5 fruit fly cellular contexts compared by ENCODE assay signal in genomic region chr3L:21382158-21382610, dm6.
TF ChIP-seq lines count a peak whose summit lies in the region.

rgn (plus strand) TSS chr3L:21382501.

- peak; percentile 1 for TF ChIP-seq CTCF in whole organism, embryonic (GFP tag; optimal IDR thresholded peaks at IDR 0.05; lab: Kevin White, UChicago)

TF ChIP-seq in whole organism, adult, 20 proteins besides CTCF, POLR2A, EP300 and RAD21 (continues in another document):
- TF ChIP-seq CG33017 (tag; optimal IDR thresholded peaks at IDR 0.05; lab: Kevin White, UChicago) (peak; percentile 59), CG7101 (tag; optimal IDR thresholded peaks at IDR 0.05; lab: Kevin White, UChicago) (peak; percentile 33), pad (GFP tag; optimal IDR thresholded peaks at IDR 0.05; lab: Kevin White, UChicago) (peak; percentile 35), Crg-1 (GFP tag; optimal IDR thresholded peaks at IDR 0.05; lab: Kevin White, UChicago) (no peak), Clk (GFP tag; optimal IDR thresholded peaks at IDR 0.05; lab: Kevin White, UChicago) (no peak), CG14711 (tag; optimal IDR thresholded peaks at IDR 0.05; lab: Kevin White, UChicago) (peak; percentile 56), CG5204 (GFP tag; optimal IDR thresholded peaks at IDR 0.05; lab: Kevin White, UChicago) (peak; percentile 28), toe (GFP tag; optimal IDR thresholded peaks at IDR 0.05; lab: Kevin White, UChicago) (peak; percentile 9), cnc (optimal IDR thresholded peaks at IDR 0.05; lab: Kevin White, UChicago) (no peak), CG7045 (GFP tag; optimal IDR thresholded peaks at IDR 0.05; lab: Kevin White, UChicago) (peak; percentile 66), CG1620 (GFP tag; optimal IDR thresholded peaks at IDR 0.05; lab: Kevin White, UChicago) (peak; percentile 11), Hr96 (GFP tag; optimal IDR thresholded peaks at IDR 0.05; lab: Kevin White, UChicago) (peak; percentile 31), cic (GFP tag; optimal IDR thresholded peaks at IDR 0.05; lab: Kevin White, UChicago) (no peak), CG11617 (GFP tag; optimal IDR thresholded peaks at IDR 0.05; lab: Kevin White, UChicago) (peak; percentile 57), ovo (GFP tag; optimal IDR thresholded peaks at IDR 0.05; lab: Kevin White, UChicago) (no peak), kay (GFP tag; lab: Kevin White, UChicago; ENCODE audit: borderline replicate concordance) (no peak), bab1 (GFP tag; optimal IDR thresholded peaks at IDR 0.05; lab: Kevin White, UChicago) (peak; percentile 38), tj (GFP tag; optimal IDR thresholded peaks at IDR 0.05; lab: Kevin White, UChicago) (peak; percentile 39)

TF ChIP-seq in whole organism, embryonic, 481 proteins besides CTCF, POLR2A, EP300 and RAD21 (continues in another document):
- TF ChIP-seq amos (GFP tag; IDR thresholded peaks at IDR 0.05; lab: Robert Waterston, UW; ENCODE audit: partially characterized antibody) (no peak; the same call in 1 of the 2 replicates), Fer3 (tag; optimal IDR thresholded peaks at IDR 0.05; lab: Kevin White, UChicago) (peak; percentile 74), Hmr (GFP tag; optimal IDR thresholded peaks at IDR 0.05; lab: Kevin White, UChicago) (peak; percentile 92), wek (GFP tag; optimal IDR thresholded peaks at IDR 0.05; lab: Kevin White, UChicago) (no peak), Dip2 (GFP tag; IDR thresholded peaks at IDR 0.05; lab: Robert Waterston, UW) (no peak), Vsx1 (GFP tag; optimal IDR thresholded peaks at IDR 0.05; lab: Kevin White, UChicago) (no peak), btn (GFP tag; optimal IDR thresholded peaks at IDR 0.05; lab: Kevin White, UChicago) (no peak), chm (GFP tag; IDR thresholded peaks at IDR 0.05; lab: Robert Waterston, UW) (0 out of 2 replicates have a peak, but pooled peaks have one; percentile 19), sisA (GFP tag; IDR thresholded peaks at IDR 0.05; lab: Robert Waterston, UW) (peak; percentile 29; the same call in 1 of the 2 replicates), CG14667 (GFP tag; IDR thresholded peaks at IDR 0.05; lab: Robert Waterston, UW) (peak; percentile 26; the same call in 1 of the 2 replicates), Gug (GFP tag; IDR thresholded peaks at IDR 0.05; lab: Robert Waterston, UW) (peak; percentile 63; the same call in 1 of the 4 replicates), CG9215 (GFP tag; IDR thresholded peaks at IDR 0.05; lab: Robert Waterston, UW) (peak; percentile 72), danr (GFP tag; IDR thresholded peaks at IDR 0.05; lab: Robert Waterston, UW) (peak; percentile 44; the same call in 1 of the 2 replicates), kah (GFP tag; optimal IDR thresholded peaks at IDR 0.05; lab: Kevin White, UChicago) (peak; percentile 38), CG17912 (GFP tag; optimal IDR thresholded peaks at IDR 0.05; lab: Kevin White, UChicago) (no peak), pfk (GFP tag; optimal IDR thresholded peaks at IDR 0.05; lab: Kevin White, UChicago) (no peak), gfzf (GFP tag; optimal IDR thresholded peaks at IDR 0.05; lab: Kevin White, UChicago) (no peak)

TF ChIP-seq in whole organism, prepupa, 60 proteins besides CTCF, POLR2A, EP300 and RAD21 (continues in another document):
- peak; percentile 69 for TF ChIP-seq CG9139 (GFP tag; optimal IDR thresholded peaks at IDR 0.05; lab: Kevin White, UChicago)
- TF ChIP-seq CG1621 (tag; optimal IDR thresholded peaks at IDR 0.05; lab: Kevin White, UChicago): peak; percentile 76
- TF ChIP-seq fd59A (GFP tag; optimal IDR thresholded peaks at IDR 0.05; lab: Kevin White, UChicago): peak; percentile 74
- TF ChIP-seq CG6792 (GFP tag; optimal IDR thresholded peaks at IDR 0.05; lab: Kevin White, UChicago): peak; percentile 83
- TF ChIP-seq Eip75B (GFP tag; optimal IDR thresholded peaks at IDR 0.05; lab: Kevin White, UChicago): peak; percentile 78
- peak; percentile 61 for TF ChIP-seq fd85E (GFP tag; optimal IDR thresholded peaks at IDR 0.05; lab: Kevin White, UChicago)
- peak; percentile 87 for TF ChIP-seq esn (GFP tag; optimal IDR thresholded peaks at IDR 0.05; lab: Kevin White, UChicago)
- peak; percentile 87 for TF ChIP-seq net (GFP tag; optimal IDR thresholded peaks at IDR 0.05; lab: Kevin White, UChicago)
- TF ChIP-seq Gug (GFP tag; IDR thresholded peaks at IDR 0.05; lab: Robert Waterston, UW): peak; percentile 84
- TF ChIP-seq CG6276 (GFP tag; optimal IDR thresholded peaks at IDR 0.05; lab: Kevin White, UChicago): peak; percentile 89
- TF ChIP-seq Hr4 (GFP tag; optimal IDR thresholded peaks at IDR 0.05; lab: Kevin White, UChicago): peak; percentile 89
- peak; percentile 93 for TF ChIP-seq CG8119 (GFP tag; IDR thresholded peaks at IDR 0.05; lab: Robert Waterston, UW)
- TF ChIP-seq Ets96B (tag; optimal IDR thresholded peaks at IDR 0.05; lab: Kevin White, UChicago): peak; percentile 88
- TF ChIP-seq Hr38 (GFP tag; optimal IDR thresholded peaks at IDR 0.05; lab: Kevin White, UChicago): no peak
- peak; percentile 81 for TF ChIP-seq CG16779 (tag; optimal IDR thresholded peaks at IDR 0.05; lab: Kevin White, UChicago)
- TF ChIP-seq Sox102F (GFP tag; optimal IDR thresholded peaks at IDR 0.05; lab: Kevin White, UChicago): peak; percentile 78
- peak; percentile 76 to 85 for TF ChIP-seq ss (GFP tag; optimal IDR thresholded peaks at IDR 0.05; lab: Kevin White, UChicago)
- TF ChIP-seq spab (GFP tag; optimal IDR thresholded peaks at IDR 0.05; lab: Kevin White, UChicago): peak; percentile 84
- TF ChIP-seq Hr39 (GFP tag; optimal IDR thresholded peaks at IDR 0.05; lab: Kevin White, UChicago): peak; percentile 83
- peak; percentile 91 for TF ChIP-seq OdsH (GFP tag; optimal IDR thresholded peaks at IDR 0.05; lab: Kevin White, UChicago)

TF ChIP-seq in whole organism, pupa, 21 proteins besides CTCF, POLR2A, EP300 and RAD21:
- TF ChIP-seq CG14655 (GFP tag; optimal IDR thresholded peaks at IDR 0.05; lab: Kevin White, UChicago): peak; percentile 95
- peak; percentile 46 for TF ChIP-seq CG13204 (GFP tag; optimal IDR thresholded peaks at IDR 0.05; lab: Kevin White, UChicago)
- TF ChIP-seq CG8159 (tag; optimal IDR thresholded peaks at IDR 0.05; lab: Kevin White, UChicago): peak; percentile 91
- peak; percentile 92 for TF ChIP-seq CG9948 (tag; optimal IDR thresholded peaks at IDR 0.05; lab: Kevin White, UChicago)
- peak; percentile 69 for TF ChIP-seq Pif1A (GFP tag; optimal IDR thresholded peaks at IDR 0.05; lab: Kevin White, UChicago)
- peak; percentile 63 for TF ChIP-seq Pif1B (GFP tag; optimal IDR thresholded peaks at IDR 0.05; lab: Kevin White, UChicago)
- TF ChIP-seq gl (tag; optimal IDR thresholded peaks at IDR 0.05; lab: Kevin White, UChicago): peak; percentile 49
- TF ChIP-seq Snoo (tag; optimal IDR thresholded peaks at IDR 0.05; lab: Kevin White, UChicago): peak; percentile 85
- no peak for TF ChIP-seq EcR (GFP tag; optimal IDR thresholded peaks at IDR 0.05; lab: Kevin White, UChicago)
- TF ChIP-seq CG8301 (tag; optimal IDR thresholded peaks at IDR 0.05; lab: Kevin White, UChicago): peak; percentile 90
- peak; percentile 87 for TF ChIP-seq Ets98B (GFP tag; IDR thresholded peaks at IDR 0.05; lab: Robert Waterston, UW)
- peak; percentile 92 for TF ChIP-seq CG4496 (GFP tag; IDR thresholded peaks at IDR 0.05; lab: Robert Waterston, UW)
- TF ChIP-seq CG34367 (tag; optimal IDR thresholded peaks at IDR 0.05; lab: Kevin White, UChicago): peak; percentile 85
- TF ChIP-seq CG32121 (GFP tag; IDR thresholded peaks at IDR 0.05; lab: Robert Waterston, UW): peak; percentile 85
- peak; percentile 86 for TF ChIP-seq CG17806 (tag; optimal IDR thresholded peaks at IDR 0.05; lab: Kevin White, UChicago)
- peak; percentile 61; the same call in 1 of the 2 replicates for TF ChIP-seq rn (GFP tag; IDR thresholded peaks at IDR 0.05; lab: Robert Waterston, UW)
- no peak for TF ChIP-seq CG10348 (GFP tag; IDR thresholded peaks at IDR 0.05; lab: Robert Waterston, UW)
- TF ChIP-seq CG15710 (tag; optimal IDR thresholded peaks at IDR 0.05; lab: Kevin White, UChicago): peak; percentile 84
- peak; percentile 87 for TF ChIP-seq D1 (tag; optimal IDR thresholded peaks at IDR 0.05; lab: Kevin White, UChicago)
- peak; percentile 77; the same call in 2 of the 3 replicates for TF ChIP-seq fd96Ca (GFP tag; IDR thresholded peaks at IDR 0.05; lab: Robert Waterston, UW)
- peak; percentile 44 for TF ChIP-seq CG12605 (GFP tag; IDR thresholded peaks at IDR 0.05; lab: Robert Waterston, UW)
TF ChIP-seq in whole organism, pupa: peak in this region for 19.

TF ChIP-seq in whole organism, wandering third instar larva, 38 proteins besides CTCF, POLR2A, EP300 and RAD21 (continues in another document):
- TF ChIP-seq woc (GFP tag; optimal IDR thresholded peaks at IDR 0.05; lab: Kevin White, UChicago) (peak; percentile 65), Dif (GFP tag; optimal IDR thresholded peaks at IDR 0.05; lab: Kevin White, UChicago; ENCODE audit: partially characterized antibody) (peak; percentile 67), rgr (GFP tag; optimal IDR thresholded peaks at IDR 0.05; lab: Kevin White, UChicago) (peak; percentile 83), Rel (GFP tag; optimal IDR thresholded peaks at IDR 0.05; lab: Kevin White, UChicago) (no peak), Rel (tag; optimal IDR thresholded peaks at IDR 0.05; lab: Kevin White, UChicago) (peak; percentile 1), N (GFP tag; optimal IDR thresholded peaks at IDR 0.05; lab: Kevin White, UChicago) (no peak), Jra (GFP tag; optimal IDR thresholded peaks at IDR 0.05; lab: Kevin White, UChicago) (peak; percentile 8), Myc (optimal IDR thresholded peaks at IDR 0.05; lab: Kevin White, UChicago) (no peak), dl (GFP tag; optimal IDR thresholded peaks at IDR 0.05; lab: Kevin White, UChicago; ENCODE audit: insufficient read depth in 1 of 2, partially characterized antibody in 2 of 2) (peak; percentile 6 to 8), dsf (GFP tag; optimal IDR thresholded peaks at IDR 0.05; lab: Kevin White, UChicago; ENCODE audit: borderline replicate concordance) (no peak), Dfd (GFP tag; optimal IDR thresholded peaks at IDR 0.05; lab: Kevin White, UChicago) (no peak), CG32264 (GFP tag; optimal IDR thresholded peaks at IDR 0.05; lab: Kevin White, UChicago) (peak; percentile 6), Abd-B (GFP tag; optimal IDR thresholded peaks at IDR 0.05; lab: Kevin White, UChicago) (no peak), sage (GFP tag; optimal IDR thresholded peaks at IDR 0.05; lab: Kevin White, UChicago) (no peak), OdsH (GFP tag; optimal IDR thresholded peaks at IDR 0.05; lab: Kevin White, UChicago) (peak; percentile 81), CG9705 (GFP tag; optimal IDR thresholded peaks at IDR 0.05; lab: Kevin White, UChicago) (peak; percentile 59), Hr78 (GFP tag; optimal IDR thresholded peaks at IDR 0.05; lab: Kevin White, UChicago) (no peak), pan (optimal IDR thresholded peaks at IDR 0.05; lab: Kevin White, UChicago) (no peak), tai (GFP tag; optimal IDR thresholded peaks at IDR 0.05; lab: Kevin White, UChicago) (no peak), ey (GFP tag; optimal IDR thresholded peaks at IDR 0.05; lab: Kevin White, UChicago) (peak; percentile 66), CrebA (GFP tag; optimal IDR thresholded peaks at IDR 0.05; lab: Kevin White, UChicago; ENCODE audit: borderline replicate concordance) (no peak), jim (GFP tag; optimal IDR thresholded peaks at IDR 0.05; lab: Kevin White, UChicago) (no peak)
